Worm (Caenorhabditis elegans) whole organism, L4/young adult: ENCODE measurements around the gene W02B12.1.

Experiments used
- W03F9.2 ChIP-seq: fragments of 150-350 bp; optimal IDR thresholded peaks from 2 replicates; lab custom pipeline; 2014; ENCODE audit warnings: missing biosample characterization, missing genetic modification characterization
- dao-5 ChIP-seq: sonication (generic microtip); optimal IDR thresholded peaks from 2 replicates; lab custom pipeline; 2016; ENCODE audit warnings: missing genotype, missing genetic modification characterization, moderate library complexity, missing compliant biosample characterization
- him-1 ChIP-seq: sonication (generic microtip); optimal IDR thresholded peaks from 2 replicates; lab custom pipeline; 2016; ENCODE audit warnings: missing genotype, missing genetic modification reagents, missing genetic modification characterization, missing compliant biosample characterization

- TF ChIP-seq dao-5 (no peak), W03F9.2 (peak; percentile 47), him-1 (tag; lab: Kevin White, UChicago) (no peak)
Measured at ce11 chrII:11464427-11464944, 15.7 kb downstream of the W02B12.1 start, which contains the start of the genes aars-1 and rga-1.
